Fruit fly (Drosophila melanogaster) whole organism, pupa: ENCODE results near the gene CG33510.

Experiments
- CG10348 ChIP-seq: fragments of 200-800 bp; sonication (Bioruptor generic); IDR thresholded peaks from 2 replicates; pipeline ENCODE4 v1.3.6; 2022; ENCODE audit warnings: missing biosample characterization, missing genetic modification characterization
- CG12605 ChIP-seq: fragments of 200-800 bp; sonication (Bioruptor generic); IDR thresholded peaks from 2 replicates; pipeline ENCODE4 v1.3.6; 2022; ENCODE audit warnings: missing biosample characterization, missing genetic modification characterization
- CG13204 ChIP-seq: fragments of 200-800 bp; sonication (Bioruptor generic); optimal IDR thresholded peaks from 2 replicates; lab custom pipeline; 2018; ENCODE audit warnings: missing biosample characterization, mild to moderate bottlenecking, missing genetic modification characterization, moderate library complexity
- CG14655 ChIP-seq: fragments of 200-800 bp; sonication (Bioruptor generic); optimal IDR thresholded peaks from 3 replicates; lab custom pipeline; 2017; ENCODE audit warnings: mild to moderate bottlenecking, missing biosample characterization, missing genetic modification reagents, missing genetic modification characterization
- CG15710 ChIP-seq: fragments of 200-800 bp; sonication (Bioruptor generic); optimal IDR thresholded peaks from 2 replicates; lab custom pipeline; 2018; ENCODE audit warnings: missing biosample characterization, mild to moderate bottlenecking, missing genetic modification characterization, moderate library complexity
- CG17806 ChIP-seq: fragments of 200-800 bp; sonication (Bioruptor generic); optimal IDR thresholded peaks from 2 replicates; lab custom pipeline; 2018; ENCODE audit warnings: missing biosample characterization, mild to moderate bottlenecking, missing genetic modification characterization, moderate library complexity
- CG32121 ChIP-seq: fragments of 200-800 bp; sonication (Bioruptor generic); IDR thresholded peaks from 2 replicates; pipeline ENCODE4 v1.3.6; 2022; ENCODE audit warnings: missing biosample characterization, missing genetic modification characterization
- CG34367 ChIP-seq: fragments of 200-800 bp; sonication (Bioruptor generic); optimal IDR thresholded peaks from 2 replicates; lab custom pipeline; 2018; ENCODE audit warnings: missing biosample characterization, mild to moderate bottlenecking, missing genetic modification characterization
- CG4496 ChIP-seq: fragments of 200-800 bp; sonication (Bioruptor generic); IDR thresholded peaks from 3 replicates; pipeline ENCODE4 v1.3.6; 2022; ENCODE audit warnings: missing biosample characterization, missing genetic modification characterization
- CG8159 ChIP-seq: fragments of 200-800 bp; sonication (Bioruptor generic); optimal IDR thresholded peaks from 3 replicates; lab custom pipeline; 2018; ENCODE audit warnings: missing biosample characterization, mild to moderate bottlenecking, missing genetic modification characterization, moderate library complexity
- CG8301 ChIP-seq: fragments of 200-800 bp; sonication (Bioruptor generic); optimal IDR thresholded peaks from 2 replicates; lab custom pipeline; 2018; ENCODE audit warnings: missing biosample characterization, mild to moderate bottlenecking, missing genetic modification characterization
- CG9948 ChIP-seq: fragments of 200-800 bp; sonication (Bioruptor generic); optimal IDR thresholded peaks from 2 replicates; lab custom pipeline; 2018; ENCODE audit warnings: missing biosample characterization, mild to moderate bottlenecking, missing genetic modification characterization, moderate library complexity
- D1 ChIP-seq: fragments of 200-800 bp; sonication (Bioruptor generic); optimal IDR thresholded peaks from 2 replicates; lab custom pipeline; 2018; ENCODE audit warnings: missing biosample characterization, mild to moderate bottlenecking, missing genetic modification characterization, moderate library complexity
- EcR ChIP-seq: fragments of 200-800 bp; sonication (Bioruptor generic); optimal IDR thresholded peaks from 3 replicates; lab custom pipeline; 2019; ENCODE audit warnings: missing biosample characterization, missing genetic modification characterization, mild to moderate bottlenecking, moderate library complexity, missing genetic modification reagents
- Ets98B ChIP-seq: fragments of 200-800 bp; sonication (Bioruptor generic); IDR thresholded peaks from 2 replicates; pipeline ENCODE4 v1.3.6; 2022; ENCODE audit warnings: missing biosample characterization, missing genetic modification characterization
- Pif1A ChIP-seq: fragments of 200-800 bp; sonication (Bioruptor generic); optimal IDR thresholded peaks from 3 replicates; lab custom pipeline; 2016; ENCODE audit warnings: missing biosample characterization, missing genetic modification characterization
- Pif1B ChIP-seq: fragments of 200-800 bp; sonication (Bioruptor generic); optimal IDR thresholded peaks from 3 replicates; lab custom pipeline; 2016; ENCODE audit warnings: missing biosample characterization, missing genetic modification characterization
- Snoo ChIP-seq: fragments of 200-800 bp; sonication (Bioruptor generic); optimal IDR thresholded peaks from 3 replicates; lab custom pipeline; 2017; ENCODE audit warnings: missing biosample characterization, mild to moderate bottlenecking, missing genetic modification characterization, inconsistent platforms
- fd96Ca ChIP-seq: fragments of 200-800 bp; sonication (Bioruptor generic); IDR thresholded peaks from 3 replicates; pipeline ENCODE4 v1.3.6; 2022; ENCODE audit warnings: missing biosample characterization, missing genetic modification characterization
- gl ChIP-seq: fragments of 200-800 bp; sonication (Bioruptor generic); optimal IDR thresholded peaks from 2 replicates; lab custom pipeline; 2018; ENCODE audit warnings: missing biosample characterization, mild to moderate bottlenecking, missing genetic modification characterization
- rn ChIP-seq: fragments of 200-800 bp; sonication (Bioruptor generic); IDR thresholded peaks from 2 replicates; pipeline ENCODE4 v1.3.6; 2022; ENCODE audit warnings: missing biosample characterization, missing genetic modification characterization

CG33510 gene

DNA sequence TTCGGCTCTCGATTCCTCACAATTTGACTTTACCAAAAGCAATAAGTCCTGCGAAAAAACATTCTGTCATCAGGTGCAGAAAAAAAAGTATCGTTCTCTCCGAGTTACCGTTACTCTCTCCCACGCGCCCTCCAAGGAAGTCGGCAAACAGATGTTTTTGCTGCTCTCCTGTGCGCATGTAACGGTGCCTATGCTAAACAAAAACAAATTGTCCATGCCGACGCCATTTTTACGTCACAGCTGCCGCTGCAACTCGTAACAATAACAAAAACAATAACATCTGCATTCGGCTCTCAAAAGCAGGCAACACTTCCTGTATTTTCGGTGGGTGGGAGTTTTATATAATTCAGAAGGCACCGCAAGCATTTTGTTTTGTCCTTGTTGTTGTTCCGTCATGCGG, 21.0 kb upstream of the CG33510 start:
- TF ChIP-seq EcR (GFP tag; lab: Kevin White, UChicago) (no peak), CG9948 (tag; lab: Kevin White, UChicago) (no peak), CG10348 (no peak), CG8159 (no peak), Ets98B (GFP tag; lab: Robert Waterston, UW) (no peak), fd96Ca (no peak), CG14655 (GFP tag; lab: Kevin White, UChicago) (no peak), D1 (tag; lab: Kevin White, UChicago) (no peak), CG12605 (GFP tag; lab: Robert Waterston, UW) (no peak), CG32121 (GFP tag; lab: Robert Waterston, UW) (no peak), rn (no peak)
- TF ChIP-seq, all 21 proteins: peak for 0

dm6 chr2L:21104326-21104725, 20.2 kb upstream of the CG33510 start, which contains the start of the genes CG46307 and Nhe2:
Gene CG46307, plus strand, starts transcription at chr2L:21104568.
Gene Nhe2, plus strand, starts transcription at chr2L:21104568.
- TF ChIP-seq CG8301 (tag; lab: Kevin White, UChicago): no peak
- TF ChIP-seq CG8159: no peak
- no peak for TF ChIP-seq CG14655 (GFP tag; lab: Kevin White, UChicago)
- no peak for TF ChIP-seq D1 (tag; lab: Kevin White, UChicago)
- TF ChIP-seq rn: no peak
- peak; percentile 49; the same call in 1 of the 3 replicates for TF ChIP-seq CG4496 (GFP tag; lab: Robert Waterston, UW)
- TF ChIP-seq CG17806 (tag; lab: Kevin White, UChicago): no peak
- TF ChIP-seq CG9948 (tag; lab: Kevin White, UChicago): no peak
- TF ChIP-seq fd96Ca: no peak

DNA sequence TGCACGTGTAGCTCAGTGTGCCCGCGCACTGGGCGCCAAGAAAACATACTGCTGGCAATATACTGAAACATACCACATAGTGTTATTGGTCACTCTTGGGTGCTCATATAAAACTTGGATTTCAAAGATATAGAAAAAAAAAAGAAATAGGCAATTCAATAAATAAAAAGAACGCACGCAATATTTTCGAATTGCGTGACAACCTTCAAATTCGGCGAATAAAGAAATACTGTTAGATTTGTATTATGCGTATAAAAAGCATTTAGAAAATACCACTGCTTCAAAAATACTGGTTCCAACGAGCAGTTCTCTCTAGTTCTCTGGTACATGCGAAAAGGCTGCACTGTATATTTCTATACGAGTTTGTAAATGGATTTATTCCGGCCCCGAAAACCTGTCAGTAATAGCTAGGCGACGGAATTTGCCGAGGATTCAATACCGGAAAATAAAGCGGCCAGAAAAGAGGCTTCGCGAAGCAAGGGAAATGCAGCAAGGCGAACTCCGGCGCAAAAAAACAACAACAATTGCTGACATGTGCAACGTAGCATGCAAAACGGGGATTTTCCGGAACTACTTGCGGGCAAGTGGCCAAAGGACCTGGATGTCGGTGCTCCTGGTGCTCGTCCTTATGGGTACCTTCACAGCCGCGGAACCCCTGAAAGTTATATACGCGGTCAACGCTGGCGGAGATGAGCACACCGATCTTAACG, 18.4 kb upstream of the CG33510 start, which contains the start of gene CG9257:
Gene CG9257 (plus strand): TSS at position 345 of the 710 bp plus-strand sequence.
- TF ChIP-seq CG15710 (tag; lab: Kevin White, UChicago): peak; percentile 3
- TF ChIP-seq gl (tag; lab: Kevin White, UChicago): no peak
- TF ChIP-seq, all 21 proteins: peak for 1

- no peak for TF ChIP-seq CG34367
- no peak for TF ChIP-seq D1 (tag; lab: Kevin White, UChicago)
- TF ChIP-seq CG9948 (tag; lab: Kevin White, UChicago): no peak
- no peak for TF ChIP-seq CG13204
- TF ChIP-seq CG32121 (GFP tag; lab: Robert Waterston, UW): no peak
- no peak for TF ChIP-seq fd96Ca
- no peak for TF ChIP-seq Snoo (tag; lab: Kevin White, UChicago)
- no peak for TF ChIP-seq CG10348
- TF ChIP-seq CG12605 (GFP tag; lab: Robert Waterston, UW): no peak
- TF ChIP-seq, all 21 proteins: peak for 0
Measured at dm6 chr2L:21097850-21098249, 13.7 kb upstream of the CG33510 start.

DNA sequence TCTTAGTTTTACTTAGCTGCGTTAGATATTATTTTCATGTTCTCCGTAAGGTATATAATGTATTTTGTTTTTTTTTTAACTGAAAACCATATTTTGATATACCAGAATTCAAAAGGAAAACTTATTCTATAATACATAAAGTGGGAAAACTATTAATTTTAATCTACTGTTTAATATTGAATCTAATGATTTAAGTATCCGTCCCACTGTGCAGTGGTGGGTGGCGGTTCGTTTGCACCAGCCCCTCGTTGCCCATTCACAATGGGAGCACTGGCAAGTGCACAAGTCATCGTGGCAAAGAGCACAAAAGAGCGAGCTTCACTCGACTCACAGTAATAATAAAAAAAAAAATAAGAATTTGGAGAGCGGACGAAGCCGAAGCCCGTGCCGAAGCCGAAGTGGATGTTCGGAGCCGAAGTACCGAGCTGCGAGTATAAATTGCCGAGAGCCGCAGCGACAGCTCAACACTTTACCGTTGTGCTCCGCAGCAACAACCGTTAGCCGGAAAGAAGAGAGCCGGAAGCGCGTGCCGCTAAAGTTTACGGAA, 12.4 kb upstream of the CG33510 start, which contains the start of gene CG34136:
Gene CG34136 (plus strand): TSS at position 475 of the 547 bp plus-strand sequence.
- TF ChIP-seq CG4496 (GFP tag; lab: Robert Waterston, UW) (peak; percentile 94), Pif1A (GFP tag; lab: Kevin White, UChicago) (peak; percentile 84), EcR (GFP tag; lab: Kevin White, UChicago) (peak; percentile 9), CG34367 (peak; percentile 47), CG15710 (tag; lab: Kevin White, UChicago) (peak; percentile 29), rn (peak; percentile 24; the same call in 1 of the 2 replicates), Snoo (tag; lab: Kevin White, UChicago) (peak; percentile 33), Ets98B (GFP tag; lab: Robert Waterston, UW) (peak; percentile 89), gl (tag; lab: Kevin White, UChicago) (peak; percentile 78), Pif1B (GFP tag; lab: Kevin White, UChicago) (peak; percentile 76), CG14655 (GFP tag; lab: Kevin White, UChicago) (peak; percentile 46), CG8159 (peak; percentile 51), D1 (tag; lab: Kevin White, UChicago) (peak; percentile 40), CG8301 (tag; lab: Kevin White, UChicago) (peak; percentile 51), CG13204 (peak; percentile 66), CG32121 (GFP tag; lab: Robert Waterston, UW) (peak; percentile 78), CG17806 (tag; lab: Kevin White, UChicago) (peak; percentile 51), CG10348 (no peak), CG9948 (tag; lab: Kevin White, UChicago) (peak; percentile 27), CG12605 (GFP tag; lab: Robert Waterston, UW) (peak; percentile 90), fd96Ca (peak; percentile 81)
- TF ChIP-seq, all 21 proteins: peak for 20

DNA sequence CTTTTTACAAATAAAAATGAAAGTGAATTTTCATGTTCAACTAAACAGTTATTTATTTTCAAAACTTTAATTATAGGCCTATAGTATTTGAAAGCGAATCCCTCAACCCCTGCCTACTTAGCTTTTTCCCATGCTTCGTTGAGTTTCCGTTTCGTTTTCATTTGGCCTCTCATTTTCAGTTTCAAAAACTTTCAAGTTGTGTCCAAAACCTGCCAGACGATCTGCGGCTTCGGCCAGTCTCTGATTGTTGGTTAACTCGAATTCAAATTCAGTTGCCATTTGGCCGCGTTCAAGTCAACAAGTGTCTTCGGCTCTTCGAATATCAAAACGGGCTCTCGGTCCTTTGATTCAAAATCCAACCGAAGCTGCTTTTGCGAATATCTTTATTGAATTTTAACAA, 6.8 kb upstream of the CG33510 start, which contains the start of gene CG14397:
Gene CG14397 (plus strand): TSS at position 270 of the 400 bp plus-strand sequence.
- TF ChIP-seq EcR (GFP tag; lab: Kevin White, UChicago): no peak
- no peak for TF ChIP-seq Snoo (tag; lab: Kevin White, UChicago)
- TF ChIP-seq fd96Ca: no peak
- TF ChIP-seq Ets98B (GFP tag; lab: Robert Waterston, UW): no peak
- TF ChIP-seq CG8301 (tag; lab: Kevin White, UChicago): no peak
- no peak for TF ChIP-seq CG8159
- no peak for TF ChIP-seq CG4496 (GFP tag; lab: Robert Waterston, UW)
- no peak for TF ChIP-seq D1 (tag; lab: Kevin White, UChicago)
- no peak for TF ChIP-seq rn
- no peak for TF ChIP-seq CG34367
- TF ChIP-seq CG17806 (tag; lab: Kevin White, UChicago): no peak
- no peak for TF ChIP-seq Pif1A (GFP tag; lab: Kevin White, UChicago)
